Worm (Caenorhabditis elegans): ENCODE results near the gene clec-214.

Gene clec-214

ce11 chrV:7590454-7590853 lies 19.7 kb upstream of the clec-214 start, which contains the start of gene C50E3.6:
Gene C50E3.6 (minus strand): TSS chrV:7590554.
- no peak for TF ChIP-seq fos-1 (tag; optimal IDR thresholded peaks at IDR 0.05)
- TF ChIP-seq pha-4 (tag; optimal IDR thresholded peaks at IDR 0.05) = no peak
- no peak for TF ChIP-seq ceh-82 (tag; optimal IDR thresholded peaks at IDR 0.05)
- no peak for TF ChIP-seq egl-5 (tag; optimal IDR thresholded peaks at IDR 0.05)
- TF ChIP-seq unc-39 (tag; optimal IDR thresholded peaks at IDR 0.05) = no peak
- no peak for TF ChIP-seq nhr-77 (tag; optimal IDR thresholded peaks at IDR 0.05)
- TF ChIP-seq elt-1 (tag; optimal IDR thresholded peaks at IDR 0.05) = no peak
- TF ChIP-seq egl-27 (tag; optimal IDR thresholded peaks at IDR 0.05) = no peak
- no peak for TF ChIP-seq nfya-1 (tag; optimal IDR thresholded peaks at IDR 0.05; ENCODE audit: insufficient read depth)
- no peak for TF ChIP-seq unc-62 (GFP tag; optimal IDR thresholded peaks at IDR 0.05)
- no peak for TF ChIP-seq mdl-1 (tag; optimal IDR thresholded peaks at IDR 0.05)

DNA sequence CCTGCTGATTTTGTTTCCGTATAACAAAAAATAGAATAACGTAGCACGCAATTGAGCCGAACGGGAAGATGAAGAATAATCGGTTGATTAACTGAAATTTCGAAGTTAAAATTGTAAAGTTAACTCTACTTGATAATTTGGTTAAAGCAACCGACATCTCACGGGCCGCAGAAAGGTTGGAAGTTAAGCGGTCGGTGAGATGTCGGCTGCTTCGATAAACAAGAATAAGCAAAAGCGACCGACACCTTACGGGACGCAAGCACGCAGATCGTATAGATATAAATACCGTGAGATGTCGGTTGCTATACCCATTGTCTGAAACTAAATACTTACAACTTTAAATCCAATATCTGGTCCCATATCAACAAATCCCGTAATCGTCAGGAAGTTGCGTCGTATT lies 15.0 kb upstream of the clec-214 start:
- TF ChIP-seq snpc-4 (tag; optimal IDR thresholded peaks at IDR 0.05) (peak; percentile 6), nfya-1 (tag; optimal IDR thresholded peaks at IDR 0.05; ENCODE audit: insufficient read depth) (no peak)

DNA sequence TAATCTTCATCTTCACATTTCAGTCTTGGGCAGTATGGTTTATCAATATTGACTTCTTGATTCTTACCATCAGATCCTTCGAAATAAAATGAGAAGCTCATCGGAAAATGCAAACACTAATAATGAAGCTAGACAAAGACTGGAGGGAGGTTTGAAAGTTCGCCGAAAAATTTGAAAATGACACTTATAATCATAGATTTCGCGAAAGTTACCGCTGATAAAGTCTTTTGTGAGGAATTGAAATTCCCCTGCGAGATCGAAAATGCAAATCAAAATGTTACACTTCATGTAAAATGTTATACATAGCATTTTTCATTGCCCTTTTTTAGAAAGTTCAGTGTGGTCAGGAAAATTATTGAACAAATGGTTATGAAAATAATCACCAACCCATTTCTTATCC lies 11.9 kb upstream of the clec-214 start, which contains the start of gene C50E3.7:
Gene C50E3.7 (minus strand): TSS at position 101 of the 400 bp plus-strand sequence.
- TF ChIP-seq pqm-1 (tag; optimal IDR thresholded peaks at IDR 0.05) (no peak), nfya-1 (tag; optimal IDR thresholded peaks at IDR 0.05; ENCODE audit: insufficient read depth) (no peak), nhr-28 (tag; optimal IDR thresholded peaks at IDR 0.05) (no peak), lin-39 (tag; optimal IDR thresholded peaks at IDR 0.05) (no peak), egl-5 (tag; optimal IDR thresholded peaks at IDR 0.05) (no peak), snpc-4 (tag; optimal IDR thresholded peaks at IDR 0.05) (no peak), pha-4 (tag; optimal IDR thresholded peaks at IDR 0.05) (no peak), ceh-82 (tag; optimal IDR thresholded peaks at IDR 0.05) (no peak), eor-1 (tag; optimal IDR thresholded peaks at IDR 0.05) (no peak)

DNA sequence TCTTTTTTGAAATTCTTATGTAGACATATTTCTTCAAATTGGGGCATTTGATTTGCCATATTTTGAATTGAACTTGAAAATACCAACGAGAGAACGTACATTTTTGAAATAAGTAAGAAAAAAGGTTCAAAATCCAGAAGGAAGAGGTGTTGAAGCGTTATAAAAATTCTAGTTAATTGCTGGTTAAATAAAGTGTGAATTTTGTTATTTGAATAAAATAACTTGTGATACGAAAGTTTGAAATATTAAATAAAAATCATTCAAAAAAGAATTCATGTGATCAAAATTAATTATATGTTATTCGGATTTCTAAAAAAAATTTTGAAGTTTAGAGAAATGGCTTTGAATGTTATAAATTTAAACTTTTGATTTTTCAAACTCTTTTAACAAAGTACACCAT lies 10.0 kb upstream of the clec-214 start, which contains the start of gene C50E3.9:
Gene C50E3.9 (minus strand): TSS at position 101 of the 400 bp plus-strand sequence.
- TF ChIP-seq lin-39 (tag; optimal IDR thresholded peaks at IDR 0.05) (no peak), unc-39 (tag; optimal IDR thresholded peaks at IDR 0.05) (no peak), ZK546.5 (tag; optimal IDR thresholded peaks at IDR 0.05) (no peak), snpc-4 (tag; optimal IDR thresholded peaks at IDR 0.05) (no peak), zag-1 (tag; optimal IDR thresholded peaks at IDR 0.05) (no peak), nhr-25 (tag; optimal IDR thresholded peaks at IDR 0.05) (no peak), fos-1 (tag; optimal IDR thresholded peaks at IDR 0.05) (no peak), skn-1 (tag; optimal IDR thresholded peaks at IDR 0.05) (no peak), egl-27 (tag; optimal IDR thresholded peaks at IDR 0.05) (no peak), mml-1 (tag; optimal IDR thresholded peaks at IDR 0.05) (no peak), R02D3.7 (tag; optimal IDR thresholded peaks at IDR 0.05) (no peak), nfya-1 (tag; optimal IDR thresholded peaks at IDR 0.05; ENCODE audit: insufficient read depth) (no peak), mdl-1 (tag; optimal IDR thresholded peaks at IDR 0.05) (no peak), ceh-9 (tag; optimal IDR thresholded peaks at IDR 0.05) (no peak), ztf-4 (tag; optimal IDR thresholded peaks at IDR 0.05) (no peak), unc-62 (GFP tag; optimal IDR thresholded peaks at IDR 0.05) (no peak)

- TF ChIP-seq lin-39 (tag; optimal IDR thresholded peaks at IDR 0.05) (no peak), tbx-2 (tag; optimal IDR thresholded peaks at IDR 0.05) (no peak), hmg-11 (tag; optimal IDR thresholded peaks at IDR 0.05) (no peak), elt-1 (tag; optimal IDR thresholded peaks at IDR 0.05) (no peak), fkh-10 (GFP tag; optimal IDR thresholded peaks at IDR 0.05) (no peak), daf-12 (tag; optimal IDR thresholded peaks at IDR 0.05) (no peak), nhr-237 (tag; optimal IDR thresholded peaks at IDR 0.05) (no peak), unc-62 (GFP tag; optimal IDR thresholded peaks at IDR 0.05) (no peak), egl-27 (tag; optimal IDR thresholded peaks at IDR 0.05) (no peak), nhr-76 (tag; optimal IDR thresholded peaks at IDR 0.05) (no peak)
Measured at ce11 chrV:7601443-7601842, 8.7 kb upstream of the clec-214 start, which contains the start of gene scl-26. Gene scl-26 (minus strand): TSS chrV:7601543.

DNA sequence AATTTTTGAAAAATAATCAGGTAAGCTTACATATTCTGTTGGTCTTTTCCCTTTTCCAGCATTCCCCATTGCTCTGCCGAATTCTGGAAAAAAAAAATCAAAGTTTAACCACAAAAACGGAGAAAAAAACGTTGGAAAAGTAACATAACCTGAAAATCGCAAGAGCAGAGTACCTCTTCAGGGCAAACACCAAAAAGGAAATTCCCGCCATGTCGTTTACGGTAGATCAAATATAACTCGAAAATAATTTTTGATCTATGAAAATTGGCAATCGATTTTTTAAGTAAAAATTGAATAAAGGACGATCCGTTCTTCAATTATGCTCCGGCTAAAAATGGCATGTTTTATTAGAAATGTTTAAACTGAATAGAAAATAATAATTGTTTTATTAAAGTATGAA lies 6.8 kb upstream of the clec-214 start, which contains the start of gene C50E3.11:
Gene C50E3.11 (minus strand): TSS at position 83 of the 400 bp plus-strand sequence.
- no peak for TF ChIP-seq R02D3.7 (tag; optimal IDR thresholded peaks at IDR 0.05)
- TF ChIP-seq ama-1 (optimal IDR thresholded peaks at IDR 0.05) = no peak
- TF ChIP-seq tbx-2 (tag; optimal IDR thresholded peaks at IDR 0.05) = no peak
- TF ChIP-seq aly-2 (tag; optimal IDR thresholded peaks at IDR 0.05) = no peak
- no peak for TF ChIP-seq ceh-82 (tag; optimal IDR thresholded peaks at IDR 0.05)
- no peak for TF ChIP-seq nhr-28 (tag; optimal IDR thresholded peaks at IDR 0.05)
- TF ChIP-seq lsy-12 (tag; optimal IDR thresholded peaks at IDR 0.05) = no peak
- TF ChIP-seq nhr-76 (tag; optimal IDR thresholded peaks at IDR 0.05) = no peak
- no peak for TF ChIP-seq pha-4 (tag; optimal IDR thresholded peaks at IDR 0.05)
- TF ChIP-seq nhr-237 (tag; optimal IDR thresholded peaks at IDR 0.05) = no peak
- no peak for TF ChIP-seq jun-1 (tag; optimal IDR thresholded peaks at IDR 0.05)
- no peak for TF ChIP-seq hmg-11 (tag; optimal IDR thresholded peaks at IDR 0.05)
- no peak for TF ChIP-seq nhr-25 (tag; optimal IDR thresholded peaks at IDR 0.05)
- TF ChIP-seq ztf-11 (tag; optimal IDR thresholded peaks at IDR 0.05) = no peak
- TF ChIP-seq egl-5 (tag; optimal IDR thresholded peaks at IDR 0.05) = no peak
- no peak for TF ChIP-seq unc-62 (GFP tag; optimal IDR thresholded peaks at IDR 0.05)
- no peak for TF ChIP-seq elt-1 (tag; optimal IDR thresholded peaks at IDR 0.05)

Measured in whole organism, L3 larva.